Worm (Caenorhabditis elegans) whole organism, L3 larva: ENCODE results near the gene cec-1.

ENCODE experiments used
- R02D3.7 ChIP-seq: fragments of 150-350 bp; optimal IDR thresholded peaks from 2 replicates; lab custom pipeline; 2014; ENCODE audit warnings: missing biosample characterization, missing genetic modification characterization
- ZK546.5 ChIP-seq: sonication (generic microtip); optimal IDR thresholded peaks from 2 replicates; lab custom pipeline; 2017; ENCODE audit warnings: missing biosample characterization, missing genetic modification characterization
- aly-2 ChIP-seq: fragments of 150-350 bp; optimal IDR thresholded peaks from 2 replicates; lab custom pipeline; 2014; ENCODE audit warnings: missing biosample characterization, missing genetic modification characterization
- ama-1 ChIP-seq: fragments of 150-350 bp; optimal IDR thresholded peaks from 2 replicates; lab custom pipeline; 2018
- ceh-16 ChIP-seq: sonication (generic microtip); optimal IDR thresholded peaks from 2 replicates; lab custom pipeline; 2017; ENCODE audit warnings: missing biosample characterization, missing genetic modification characterization
- ceh-28 ChIP-seq: fragments of 150-350 bp; optimal IDR thresholded peaks from 2 replicates; lab custom pipeline; 2014; ENCODE audit warnings: missing biosample characterization, missing genetic modification reagents, missing genetic modification characterization
- ceh-82 ChIP-seq: fragments of 150-350 bp; optimal IDR thresholded peaks from 2 replicates; lab custom pipeline; 2014; ENCODE audit warnings: missing biosample characterization, missing genetic modification characterization
- ceh-9 ChIP-seq: sonication (generic microtip); optimal IDR thresholded peaks from 2 replicates; lab custom pipeline; 2018; ENCODE audit warnings: missing biosample characterization, missing genetic modification characterization
- daf-12 ChIP-seq: fragments of 150-350 bp; optimal IDR thresholded peaks from 2 replicates; lab custom pipeline; 2014; ENCODE audit warnings: missing biosample characterization, missing genetic modification reagents, missing genetic modification characterization
- egl-27 ChIP-seq: sonication (generic microtip); optimal IDR thresholded peaks from 4 replicates; lab custom pipeline; 2017; ENCODE audit warnings: missing biosample characterization, missing genetic modification reagents, missing genetic modification characterization
- egl-5 ChIP-seq: fragments of 150-350 bp; optimal IDR thresholded peaks from 2 replicates; lab custom pipeline; 2017; ENCODE audit warnings: missing biosample characterization, missing genetic modification reagents, missing genetic modification characterization, inconsistent platforms
- elt-1 ChIP-seq: fragments of 150-350 bp; optimal IDR thresholded peaks from 2 replicates; lab custom pipeline; 2014; ENCODE audit warnings: missing biosample characterization, missing genetic modification characterization
- elt-2 ChIP-seq: sonication (generic microtip); optimal IDR thresholded peaks from 2 replicates; lab custom pipeline; 2016; ENCODE audit warnings: missing genetic modification reagents, mild to moderate bottlenecking, missing genetic modification characterization, missing compliant biosample characterization
- elt-3 ChIP-seq, 3 experiments: fragments of 150-350 bp in 1 of 3; sonication (generic microtip) in 2 of 3; optimal IDR thresholded peaks; 2 replicates in 2 of 3; 4 replicates in 1 of 3; lab custom pipeline; 2014 to 2017; ENCODE audit warnings: missing biosample characterization in 3 of 3, missing genetic modification characterization in 3 of 3
- eor-1 ChIP-seq, 2 experiments: fragments of 150-350 bp; optimal IDR thresholded peaks; 2 replicates each; lab custom pipeline; 2014 to 2018; ENCODE audit warnings: missing biosample characterization in 2 of 2, missing genetic modification characterization in 2 of 2
- fkh-10 ChIP-seq: sonication (generic microtip); optimal IDR thresholded peaks from 2 replicates; lab custom pipeline; 2017; ENCODE audit warnings: missing biosample characterization, missing genetic modification reagents, missing genetic modification characterization
- fkh-2 ChIP-seq: fragments of 150-350 bp; optimal IDR thresholded peaks from 2 replicates; lab custom pipeline; 2014; ENCODE audit warnings: missing biosample characterization, missing genetic modification reagents, missing genetic modification characterization
- fos-1 ChIP-seq: fragments of 150-350 bp; optimal IDR thresholded peaks from 2 replicates; lab custom pipeline; 2014; ENCODE audit warnings: missing biosample characterization, missing genetic modification characterization
- hmg-11 ChIP-seq: sonication (generic microtip); optimal IDR thresholded peaks from 2 replicates; lab custom pipeline; 2016; ENCODE audit warnings: missing genetic modification characterization, missing compliant biosample characterization
- jun-1 ChIP-seq: fragments of 150-350 bp; optimal IDR thresholded peaks from 2 replicates; lab custom pipeline; 2014; ENCODE audit warnings: missing biosample characterization, missing genetic modification reagents, missing genetic modification characterization
- lin-15B ChIP-seq: fragments of 150-350 bp; optimal IDR thresholded peaks from 2 replicates; lab custom pipeline; 2014; ENCODE audit warnings: missing biosample characterization, missing genetic modification characterization
- lin-39 ChIP-seq: fragments of 150-350 bp; optimal IDR thresholded peaks from 2 replicates; lab custom pipeline; 2018; ENCODE audit warnings: missing biosample characterization, missing genetic modification reagents, missing genetic modification characterization
- lsy-12 ChIP-seq: sonication (generic microtip); optimal IDR thresholded peaks from 2 replicates; lab custom pipeline; 2016; ENCODE audit warnings: mild to moderate bottlenecking, missing genetic modification characterization, missing compliant biosample characterization
- mdl-1 ChIP-seq: fragments of 150-350 bp; optimal IDR thresholded peaks from 2 replicates; lab custom pipeline; 2014; ENCODE audit warnings: missing biosample characterization, missing genetic modification characterization
- mml-1 ChIP-seq: fragments of 150-350 bp; sonication (generic microtip); optimal IDR thresholded peaks from 3 replicates; lab custom pipeline; 2014; ENCODE audit warnings: missing biosample characterization, missing genetic modification characterization
- nfya-1 ChIP-seq: sonication (generic microtip); optimal IDR thresholded peaks from 2 replicates; lab custom pipeline; 2017; ENCODE audit warnings: missing genetic modification characterization, mild to moderate bottlenecking, missing compliant biosample characterization, antibody characterized with exemption, moderate library complexity; ENCODE audit not compliant: insufficient read depth
- nhr-11 ChIP-seq: fragments of 150-350 bp; optimal IDR thresholded peaks from 2 replicates; lab custom pipeline; 2014; ENCODE audit warnings: missing biosample characterization, missing genetic modification characterization
- nhr-12 ChIP-seq: fragments of 150-350 bp; optimal IDR thresholded peaks from 2 replicates; lab custom pipeline; 2014; ENCODE audit warnings: missing biosample characterization, missing genetic modification characterization
- nhr-23 ChIP-seq: fragments of 150-350 bp; optimal IDR thresholded peaks from 2 replicates; lab custom pipeline; 2014; ENCODE audit warnings: missing biosample characterization, missing genetic modification reagents, missing genetic modification characterization
- nhr-237 ChIP-seq: fragments of 150-350 bp; optimal IDR thresholded peaks from 2 replicates; lab custom pipeline; 2014; ENCODE audit warnings: missing biosample characterization, missing genetic modification characterization
- nhr-25 ChIP-seq: sonication (generic microtip); optimal IDR thresholded peaks from 2 replicates; lab custom pipeline; 2017; ENCODE audit warnings: missing biosample characterization, missing genetic modification characterization
- nhr-28 ChIP-seq: fragments of 150-350 bp; optimal IDR thresholded peaks from 2 replicates; lab custom pipeline; 2014; ENCODE audit warnings: missing biosample characterization, missing genetic modification characterization
- nhr-43 ChIP-seq: sonication (generic microtip); optimal IDR thresholded peaks from 2 replicates; lab custom pipeline; 2016; ENCODE audit warnings: mild to moderate bottlenecking, missing genetic modification characterization, missing compliant biosample characterization; ENCODE audit not compliant: poor library complexity, severe bottlenecking
- nhr-67 ChIP-seq: fragments of 150-350 bp; optimal IDR thresholded peaks from 2 replicates; lab custom pipeline; 2014; ENCODE audit warnings: missing biosample characterization, missing genetic modification characterization
- nhr-76 ChIP-seq: fragments of 150-350 bp; sonication (generic microtip); optimal IDR thresholded peaks from 5 replicates; lab custom pipeline; 2014; ENCODE audit warnings: missing biosample characterization, missing genetic modification characterization
- nhr-77 ChIP-seq: fragments of 150-350 bp; optimal IDR thresholded peaks from 2 replicates; lab custom pipeline; 2014; ENCODE audit warnings: missing biosample characterization, missing genetic modification characterization
- pha-4 ChIP-seq: fragments of 150-350 bp; optimal IDR thresholded peaks from 2 replicates; lab custom pipeline; 2014; ENCODE audit warnings: missing biosample characterization, missing genetic modification reagents, missing genetic modification characterization
- pqm-1 ChIP-seq: fragments of 150-350 bp; optimal IDR thresholded peaks from 2 replicates; lab custom pipeline; 2017; ENCODE audit warnings: missing biosample characterization, missing genetic modification characterization, inconsistent platforms
- sea-2 ChIP-seq: fragments of 150-350 bp; sonication (generic microtip); optimal IDR thresholded peaks from 4 replicates; lab custom pipeline; 2014; ENCODE audit warnings: missing biosample characterization, missing genetic modification reagents, missing genetic modification characterization
- skn-1 ChIP-seq: fragments of 150-350 bp; optimal IDR thresholded peaks from 2 replicates; lab custom pipeline; 2014; ENCODE audit warnings: missing biosample characterization, missing genetic modification characterization
- snpc-4 ChIP-seq: fragments of 150-350 bp; optimal IDR thresholded peaks from 2 replicates; lab custom pipeline; 2014; ENCODE audit warnings: missing biosample characterization, missing genetic modification characterization
- tbx-2 ChIP-seq: sonication (generic microtip); optimal IDR thresholded peaks from 2 replicates; lab custom pipeline; 2016; ENCODE audit warnings: mild to moderate bottlenecking, missing genetic modification characterization, missing compliant biosample characterization
- unc-39 ChIP-seq: sonication (generic microtip); optimal IDR thresholded peaks from 4 replicates; lab custom pipeline; 2017; ENCODE audit warnings: missing biosample characterization, missing genetic modification characterization
- unc-62 ChIP-seq: fragments of 150-350 bp; sonication (generic microtip); optimal IDR thresholded peaks from 4 replicates; lab custom pipeline; 2014; ENCODE audit warnings: missing biosample characterization, missing genetic modification reagents, missing genetic modification characterization
- zag-1 ChIP-seq: fragments of 150-350 bp; optimal IDR thresholded peaks from 2 replicates; lab custom pipeline; 2014; ENCODE audit warnings: missing biosample characterization, missing genetic modification characterization
- ztf-11 ChIP-seq: fragments of 150-350 bp; optimal IDR thresholded peaks from 2 replicates; lab custom pipeline; 2014; ENCODE audit warnings: missing biosample characterization, missing genetic modification characterization
- ztf-4 ChIP-seq: fragments of 150-350 bp; optimal IDR thresholded peaks from 2 replicates; lab custom pipeline; 2014; ENCODE audit warnings: missing biosample characterization, missing genetic modification characterization

The cec-1 gene

DNA sequence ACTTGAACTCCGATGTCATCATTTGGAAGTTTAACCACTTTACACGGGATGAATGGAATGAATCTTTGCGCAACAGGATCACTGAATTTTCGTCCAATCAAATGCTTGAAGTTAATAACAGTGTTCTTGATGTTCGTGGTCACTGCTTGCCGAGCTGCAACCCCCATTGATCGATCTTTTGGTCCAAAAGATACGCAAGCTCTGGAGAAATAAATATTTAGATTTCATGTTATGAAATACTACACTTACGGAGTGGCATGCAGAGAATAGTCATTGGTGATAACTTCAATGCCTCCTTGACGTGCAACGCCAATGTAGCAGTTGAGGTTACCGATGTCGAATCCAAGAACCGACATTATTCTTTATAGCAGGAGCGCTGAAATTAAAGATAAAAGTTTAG is 20.4 kb downstream of the cec-1 start, which contains the start of gene hsp-110:
hsp-110 (minus strand) TSS at position 376 of the 400 bp plus-strand sequence.
- TF ChIP-seq ceh-28 (tag; lab: Kevin White, UChicago) (no peak), ceh-16 (tag; lab: Kevin White, UChicago) (no peak), zag-1 (tag; lab: Kevin White, UChicago) (no peak), nhr-12 (tag; lab: Kevin White, UChicago) (no peak), pha-4 (tag; lab: Kevin White, UChicago) (no peak), pqm-1 (tag; lab: Kevin White, UChicago) (no peak), nhr-28 (tag; lab: Kevin White, UChicago) (no peak), nhr-23 (tag; lab: Kevin White, UChicago) (no peak), sea-2 (GFP tag; lab: Kevin White, UChicago) (no peak), mdl-1 (tag; lab: Kevin White, UChicago) (no peak), nhr-25 (tag; lab: Kevin White, UChicago) (no peak), tbx-2 (no peak)

DNA sequence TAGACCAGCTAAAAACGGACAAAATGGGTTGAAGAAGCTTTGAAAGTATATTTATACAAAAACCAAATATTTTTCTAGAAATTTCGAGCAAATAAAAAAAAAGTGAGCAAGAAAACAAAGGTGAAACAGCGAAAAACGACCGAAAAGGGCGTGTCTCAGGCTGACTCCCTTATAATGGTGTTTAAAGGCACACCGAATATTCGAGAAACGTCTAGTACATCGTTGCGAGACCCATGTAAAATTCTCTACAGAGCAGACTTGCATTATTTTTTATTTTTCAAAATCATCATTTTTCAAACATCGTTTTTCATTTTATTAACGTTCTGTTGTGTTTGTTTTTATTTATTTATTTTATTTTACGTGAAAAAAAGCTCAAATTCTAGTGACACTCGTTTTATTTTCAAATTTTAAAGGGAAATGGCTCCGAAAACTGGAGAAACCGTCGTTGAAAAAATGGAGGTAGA is 20.8 kb downstream of the cec-1 start, which contains the start of gene rpn-3:
rpn-3 (plus strand) TSS at position 414 of the 464 bp plus-strand sequence.
- peak; percentile 95 for TF ChIP-seq jun-1 (tag; lab: Kevin White, UChicago)
- peak; percentile 98 for TF ChIP-seq lsy-12 (tag; lab: Kevin White, UChicago)
- peak; percentile 91 for TF ChIP-seq pqm-1 (tag; lab: Kevin White, UChicago)
- TF ChIP-seq egl-27 (tag; lab: Kevin White, UChicago): peak; percentile 56
- no peak for TF ChIP-seq daf-12 (tag; lab: Kevin White, UChicago)
- peak; percentile 95 for TF ChIP-seq hmg-11 (tag; lab: Kevin White, UChicago)
- TF ChIP-seq nhr-76 (tag; lab: Kevin White, UChicago): peak; percentile 79
- TF ChIP-seq ceh-16 (tag; lab: Kevin White, UChicago): peak; percentile 45
- peak in 1 of 2 experiments; percentile 89 for TF ChIP-seq eor-1 (tag; optimal IDR thresholded peaks at IDR 0.05; lab: Kevin White, UChicago)
- TF ChIP-seq fkh-2 (tag; lab: Kevin White, UChicago): peak; percentile 70
- TF ChIP-seq egl-5 (tag; lab: Kevin White, UChicago): peak; percentile 80
- TF ChIP-seq snpc-4 (tag; lab: Kevin White, UChicago): peak; percentile 83
- peak; percentile 98 for TF ChIP-seq nfya-1 (tag; lab: Kevin White, UChicago)
- no peak for TF ChIP-seq nhr-237 (tag; lab: Kevin White, UChicago)
- peak; percentile 59 for TF ChIP-seq mml-1
- peak; percentile 92 for TF ChIP-seq nhr-11 (tag; lab: Kevin White, UChicago)
- no peak for TF ChIP-seq ceh-9 (tag; lab: Kevin White, UChicago)
- no peak for TF ChIP-seq aly-2 (tag; lab: Kevin White, UChicago)
- no peak for TF ChIP-seq nhr-67 (tag; lab: Kevin White, UChicago)
- TF ChIP-seq nhr-25 (tag; lab: Kevin White, UChicago): peak; percentile 95
- TF ChIP-seq elt-1 (tag; lab: Kevin White, UChicago): peak; percentile 60
- TF ChIP-seq pha-4 (tag; lab: Kevin White, UChicago): peak; percentile 100
- peak; percentile 82 for TF ChIP-seq tbx-2
- peak; percentile 94 for TF ChIP-seq fkh-10 (GFP tag; lab: Kevin White, UChicago)
- peak; percentile 93 for TF ChIP-seq ama-1 (lab: Kevin White, UChicago)
- TF ChIP-seq nhr-12 (tag; lab: Kevin White, UChicago): no peak
- TF ChIP-seq mdl-1 (tag; lab: Kevin White, UChicago): no peak
- peak; percentile 72 for TF ChIP-seq ceh-82 (tag; lab: Kevin White, UChicago)
- no peak for TF ChIP-seq unc-39 (tag; lab: Kevin White, UChicago)
- TF ChIP-seq fos-1: peak; percentile 51
- peak; percentile 93 for TF ChIP-seq lin-39 (tag; lab: Kevin White, UChicago)
- TF ChIP-seq sea-2 (GFP tag; lab: Kevin White, UChicago): peak; percentile 98
- peak; percentile 88 for TF ChIP-seq R02D3.7 (tag; lab: Kevin White, UChicago)
- peak; percentile 70 for TF ChIP-seq elt-2 (tag; lab: Kevin White, UChicago)
- TF ChIP-seq ceh-28 (tag; lab: Kevin White, UChicago): peak; percentile 85
- peak; percentile 94 for TF ChIP-seq nhr-43
- peak; percentile 43 for TF ChIP-seq ZK546.5
- no peak for TF ChIP-seq ztf-11
- TF ChIP-seq elt-3 (tag; optimal IDR thresholded peaks at IDR 0.05; lab: Kevin White, UChicago): peak in 1 of 3 experiments; percentile 19
- TF ChIP-seq unc-62: no peak
- TF ChIP-seq nhr-28 (tag; lab: Kevin White, UChicago): peak; percentile 47
- no peak for TF ChIP-seq zag-1 (tag; lab: Kevin White, UChicago)
- peak; percentile 85 for TF ChIP-seq nhr-77
- TF ChIP-seq ztf-4 (tag; lab: Kevin White, UChicago): peak; percentile 65
- peak; percentile 98 for TF ChIP-seq nhr-23 (tag; lab: Kevin White, UChicago)
- peak; percentile 100 for TF ChIP-seq skn-1 (tag; lab: Kevin White, UChicago)
- TF ChIP-seq lin-15B (tag; lab: Kevin White, UChicago): peak; percentile 99
